Fruit fly (Drosophila melanogaster): ENCODE results near the gene CG46281.

CG46281 gene

DNA sequence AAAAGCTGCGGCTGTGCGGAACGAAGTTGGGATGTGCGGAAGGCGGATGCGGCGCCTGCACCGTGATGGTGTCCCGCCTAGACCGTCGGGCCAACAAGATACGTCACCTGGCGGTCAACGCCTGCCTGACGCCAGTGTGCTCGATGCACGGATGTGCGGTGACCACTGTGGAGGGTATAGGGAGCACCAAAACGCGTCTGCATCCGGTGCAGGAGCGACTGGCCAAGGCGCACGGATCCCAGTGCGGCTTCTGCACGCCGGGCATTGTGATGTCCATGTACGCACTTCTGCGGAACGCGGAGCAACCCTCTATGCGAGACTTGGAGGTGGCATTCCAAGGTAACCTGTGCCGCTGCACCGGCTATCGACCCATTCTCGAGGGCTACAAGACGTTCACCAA is 3.6 kb upstream of the CG46281 start:
- TF ChIP-seq NK7.1 (GFP tag; optimal IDR thresholded peaks at IDR 0.05) (no peak), z (GFP tag; IDR thresholded peaks at IDR 0.05) (0 out of 3 replicates have a peak, but pooled peaks have one; percentile 29), ind (GFP tag; optimal IDR thresholded peaks at IDR 0.05) (no peak), CG8478 (optimal IDR thresholded peaks at IDR 0.05) (peak; percentile 68), CG12155 (GFP tag; optimal IDR thresholded peaks at IDR 0.05) (no peak), H15 (GFP tag; IDR thresholded peaks at IDR 0.05) (0 out of 3 replicates have a peak, but pooled peaks have one; percentile 27), CG33213 (GFP tag; optimal IDR thresholded peaks at IDR 0.05) (no peak), CG5953 (GFP tag; IDR thresholded peaks at IDR 0.05) (no peak), Med (GFP tag) (peak; percentile 59), bcd (GFP tag; optimal IDR thresholded peaks at IDR 0.05) (no peak), CG4404 (GFP tag; IDR thresholded peaks at IDR 0.05) (no peak), Hr3 (GFP tag; optimal IDR thresholded peaks at IDR 0.05) (no peak), insv (GFP tag; optimal IDR thresholded peaks at IDR 0.05) (no peak), CoRest (tag; optimal IDR thresholded peaks at IDR 0.05) (no peak), CG11398 (GFP tag; optimal IDR thresholded peaks at IDR 0.05) (no peak), hb (GFP tag; IDR thresholded peaks at IDR 0.05; ENCODE audit: partially characterized antibody) (no peak), nmo (GFP tag; optimal IDR thresholded peaks at IDR 0.05) (no peak), lola (GFP tag; optimal IDR thresholded peaks at IDR 0.05) (no peak), Dip2 (GFP tag; IDR thresholded peaks at IDR 0.05) (0 out of 2 replicates have a peak, but pooled peaks have one; percentile 17)

DNA sequence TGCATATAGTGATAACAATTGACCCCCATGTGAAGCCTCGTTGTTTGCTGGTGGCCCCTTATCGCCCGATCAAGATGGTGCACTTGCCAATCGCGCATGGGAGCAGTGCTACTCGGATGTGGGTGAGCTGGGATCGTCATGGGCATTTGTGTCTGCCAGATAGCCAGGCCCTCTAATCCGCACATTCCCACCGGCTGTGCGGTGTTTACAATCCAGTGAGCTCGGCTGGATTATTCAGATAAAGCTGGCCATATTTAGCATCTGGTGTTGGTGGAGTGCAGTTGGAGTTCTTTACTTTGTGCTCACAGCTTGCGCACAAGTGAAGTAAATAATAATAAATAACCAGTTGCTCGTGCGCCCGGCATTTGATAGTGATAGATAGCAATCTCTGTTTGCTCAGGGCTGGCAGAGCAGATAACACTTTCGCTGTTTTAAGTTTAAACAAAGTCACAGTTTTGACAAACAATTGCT is 2.9 kb upstream of the CG46281 start:
- TF ChIP-seq gcm (GFP tag; optimal IDR thresholded peaks at IDR 0.05) (peak; percentile 55), rib (GFP tag; IDR thresholded peaks at IDR 0.05) (no peak), C15 (GFP tag; IDR thresholded peaks at IDR 0.05) (no peak), shn (GFP tag; optimal IDR thresholded peaks at IDR 0.05) (no peak), eve (GFP tag; optimal IDR thresholded peaks at IDR 0.05) (no peak), CG17328 (GFP tag; IDR thresholded peaks at IDR 0.05) (peak; percentile 12; the same call in 1 of the 2 replicates), sd (tag; optimal IDR thresholded peaks at IDR 0.05) (peak; percentile 23), ATbp (GFP tag; optimal IDR thresholded peaks at IDR 0.05) (peak; percentile 82), CG16863 (GFP tag; optimal IDR thresholded peaks at IDR 0.05) (no peak), gsb (GFP tag; IDR thresholded peaks at IDR 0.05) (0 out of 2 replicates have a peak, but pooled peaks have one; percentile 22), CG6254 (GFP tag; optimal IDR thresholded peaks at IDR 0.05) (peak; percentile 26), CG18011 (GFP tag; optimal IDR thresholded peaks at IDR 0.05) (no peak), Hand (GFP tag; optimal IDR thresholded peaks at IDR 0.05) (no peak), CG4328 (GFP tag; optimal IDR thresholded peaks at IDR 0.05) (peak; percentile 55), CG17359 (tag; optimal IDR thresholded peaks at IDR 0.05) (peak; percentile 69), CG10543 (GFP tag; optimal IDR thresholded peaks at IDR 0.05) (peak; percentile 80), Ada2b (GFP tag; IDR thresholded peaks at IDR 0.05) (0 out of 2 replicates have a peak, but pooled peaks have one; percentile 6), CG9727 (GFP tag; optimal IDR thresholded peaks at IDR 0.05) (peak; percentile 45), MTF-1 (GFP tag; optimal IDR thresholded peaks at IDR 0.05; ENCODE audit: borderline replicate concordance) (peak; percentile 71), CG7839 (tag; optimal IDR thresholded peaks at IDR 0.05) (no peak), HHEX (GFP tag; optimal IDR thresholded peaks at IDR 0.05) (peak; percentile 54), CG15696 (tag; optimal IDR thresholded peaks at IDR 0.05) (peak; percentile 39), lilli (GFP tag; optimal IDR thresholded peaks at IDR 0.05) (no peak), lov (optimal IDR thresholded peaks at IDR 0.05) (no peak), lov (GFP tag; IDR thresholded peaks at IDR 0.05) (peak; percentile 67; the same call in 1 of the 3 replicates), CG7786 (GFP tag; optimal IDR thresholded peaks at IDR 0.05) (no peak), lab (GFP tag; optimal IDR thresholded peaks at IDR 0.05) (peak; percentile 83), ERR (GFP tag; optimal IDR thresholded peaks at IDR 0.05) (no peak), CG9797 (GFP tag; optimal IDR thresholded peaks at IDR 0.05) (peak; percentile 5), Jarid2 (GFP tag; optimal IDR thresholded peaks at IDR 0.05) (peak; percentile 46), CG10654 (GFP tag; optimal IDR thresholded peaks at IDR 0.05) (no peak), CG12391 (tag; optimal IDR thresholded peaks at IDR 0.05) (peak; percentile 3)

All from whole organism, embryonic.